Worm (Caenorhabditis elegans) whole organism, L4 larva: ENCODE measurements around the gene grl-11.

Experiments
- F26F4.8 ChIP-seq: fragments of 200-800 bp; sonication (Bioruptor generic); conservative IDR thresholded peaks from 2 replicates; pipeline ENCODE4 v1.3.6; 2022; ENCODE audit warnings: missing genetic modification characterization, missing compliant biosample characterization
- R02D3.7 ChIP-seq: fragments of 150-350 bp; sonication (generic microtip); optimal IDR thresholded peaks from 3 replicates; lab custom pipeline; 2014; ENCODE audit warnings: missing biosample characterization, missing genetic modification characterization
- T26A8.4 ChIP-seq: fragments of 200-800 bp; sonication (Bioruptor generic); IDR thresholded peaks from 2 replicates; pipeline ENCODE4 v1.3.6; 2022; ENCODE audit warnings: missing genetic modification characterization, missing compliant biosample characterization
- Y75B8A.6 ChIP-seq: fragments of 200-800 bp; sonication (Bioruptor generic); IDR thresholded peaks from 2 replicates; pipeline ENCODE4 v1.3.6; 2022; ENCODE audit warnings: missing genetic modification reagents, missing genetic modification characterization, missing compliant biosample characterization
- aly-2 ChIP-seq: sonication (generic microtip); optimal IDR thresholded peaks from 2 replicates; lab custom pipeline; 2018; ENCODE audit warnings: missing biosample characterization, missing genetic modification characterization
- attf-4 ChIP-seq: sonication (generic microtip); optimal IDR thresholded peaks from 3 replicates; lab custom pipeline; 2017; ENCODE audit warnings: missing biosample characterization, missing genetic modification characterization
- ceh-44 ChIP-seq: fragments of 200-800 bp; sonication (Bioruptor generic); IDR thresholded peaks from 2 replicates; pipeline ENCODE4 v1.3.6; 2022; ENCODE audit warnings: missing genetic modification reagents, missing genetic modification characterization, missing compliant biosample characterization
- ces-1 ChIP-seq: fragments of 150-350 bp; sonication (generic microtip); optimal IDR thresholded peaks from 4 replicates; lab custom pipeline; 2014; ENCODE audit warnings: missing biosample characterization, missing genetic modification reagents, missing genetic modification characterization
- daf-16 ChIP-seq, 3 experiments: sonication (generic microtip); optimal IDR thresholded peaks; 2 replicates each; lab custom pipeline; 2016 to 2017; ENCODE audit warnings: missing genetic modification characterization in 3 of 3, missing genetic modification reagents in 3 of 3, mild to moderate bottlenecking in 2 of 3, missing compliant biosample characterization in 2 of 3, missing biosample characterization in 1 of 3, moderate library complexity in 1 of 3
- dmd-6 ChIP-seq: fragments of 200-800 bp; sonication (Bioruptor generic); IDR thresholded peaks from 2 replicates; pipeline ENCODE4 v1.3.6; 2022; ENCODE audit warnings: missing genetic modification reagents, missing genetic modification characterization, missing compliant biosample characterization
- dve-1 ChIP-seq: sonication (generic microtip); optimal IDR thresholded peaks from 2 replicates; lab custom pipeline; 2017; ENCODE audit warnings: antibody characterized with exemption, mild to moderate bottlenecking, missing genetic modification characterization, missing compliant biosample characterization; ENCODE audit not compliant: insufficient read depth
- fkh-10 ChIP-seq: fragments of 150-350 bp; optimal IDR thresholded peaks from 2 replicates; lab custom pipeline; 2014; ENCODE audit warnings: missing biosample characterization, missing genetic modification reagents, missing genetic modification characterization
- gei-8 ChIP-seq: fragments of 200-800 bp; sonication (Bioruptor generic); optimal IDR thresholded peaks from 2 replicates; lab custom pipeline; 2018; ENCODE audit warnings: mild to moderate bottlenecking, missing genetic modification characterization, missing compliant biosample characterization
- hlh-11 ChIP-seq: fragments of 200-800 bp; sonication (Bioruptor generic); optimal IDR thresholded peaks from 2 replicates; lab custom pipeline; 2018; ENCODE audit warnings: mild to moderate bottlenecking, missing genetic modification characterization, missing compliant biosample characterization
- jun-1 ChIP-seq: fragments of 150-350 bp; optimal IDR thresholded peaks from 2 replicates; lab custom pipeline; 2014; ENCODE audit warnings: missing biosample characterization, missing genetic modification reagents, missing genetic modification characterization
- lin-1 ChIP-seq: fragments of 200-800 bp; sonication (Bioruptor generic); IDR thresholded peaks from 2 replicates; pipeline ENCODE4 v1.3.6; 2022; ENCODE audit warnings: missing genetic modification reagents, missing genetic modification characterization, missing compliant biosample characterization
- lin-15B ChIP-seq: fragments of 150-350 bp; sonication (generic microtip); optimal IDR thresholded peaks from 3 replicates; lab custom pipeline; 2014; ENCODE audit warnings: missing biosample characterization, missing genetic modification characterization
- lin-29 ChIP-seq: fragments of 200-800 bp; sonication (Bioruptor generic); IDR thresholded peaks from 2 replicates; pipeline ENCODE4 v1.3.6; 2022; ENCODE audit warnings: missing genetic modification reagents, missing genetic modification characterization, missing compliant biosample characterization
- lin-38 ChIP-seq: fragments of 200-800 bp; sonication (Bioruptor generic); IDR thresholded peaks from 2 replicates; pipeline ENCODE4 v1.3.6; 2022; ENCODE audit warnings: missing genetic modification reagents, missing genetic modification characterization, missing compliant biosample characterization
- lsy-2 ChIP-seq, 2 experiments: fragments of 150-350 bp in 1 of 2; sonication (generic microtip) in 1 of 2; optimal IDR thresholded peaks; 2 replicates each; lab custom pipeline; 2014 to 2017; ENCODE audit warnings: missing biosample characterization in 2 of 2, missing genetic modification characterization in 2 of 2
- mdt-29 ChIP-seq: fragments of 200-800 bp; sonication (Bioruptor generic); IDR thresholded peaks from 2 replicates; pipeline ENCODE4 v1.3.6; 2022; ENCODE audit warnings: missing genetic modification reagents, missing genetic modification characterization, missing compliant biosample characterization
- mep-1 ChIP-seq: fragments of 150-350 bp; sonication (generic microtip); optimal IDR thresholded peaks from 3 replicates; lab custom pipeline; 2014; ENCODE audit warnings: missing biosample characterization, missing genetic modification characterization
- nhr-11 ChIP-seq: fragments of 150-350 bp; optimal IDR thresholded peaks from 2 replicates; lab custom pipeline; 2014; ENCODE audit warnings: missing biosample characterization, missing genetic modification characterization
- nhr-25 ChIP-seq: sonication (generic microtip); optimal IDR thresholded peaks from 2 replicates; lab custom pipeline; 2017; ENCODE audit warnings: missing genetic modification characterization, mild to moderate bottlenecking, missing compliant biosample characterization, antibody characterized with exemption, moderate library complexity, borderline replicate concordance; ENCODE audit not compliant: insufficient read depth
- nhr-28 ChIP-seq: fragments of 150-350 bp; optimal IDR thresholded peaks from 2 replicates; lab custom pipeline; 2014; ENCODE audit warnings: missing biosample characterization, missing genetic modification characterization
- nhr-41 ChIP-seq: fragments of 200-800 bp; sonication (Bioruptor generic); IDR thresholded peaks from 2 replicates; pipeline ENCODE4 v1.3.6; 2022; ENCODE audit warnings: missing genetic modification reagents, missing genetic modification characterization, missing compliant biosample characterization
- nhr-76 ChIP-seq: fragments of 150-350 bp; optimal IDR thresholded peaks from 2 replicates; lab custom pipeline; 2014; ENCODE audit warnings: missing biosample characterization, missing genetic modification characterization
- rbr-2 ChIP-seq: sonication (generic microtip); optimal IDR thresholded peaks from 2 replicates; lab custom pipeline; 2016; ENCODE audit warnings: missing genotype, missing genetic modification characterization, missing compliant biosample characterization
- saeg-2 ChIP-seq: fragments of 200-800 bp; sonication (Bioruptor generic); IDR thresholded peaks from 2 replicates; pipeline ENCODE4 v1.3.6; 2022; ENCODE audit warnings: missing genetic modification reagents, missing genetic modification characterization, missing compliant biosample characterization
- snpc-1.2 ChIP-seq: fragments of 200-800 bp; sonication (Bioruptor generic); IDR thresholded peaks from 2 replicates; pipeline ENCODE4 v1.3.6; 2022; ENCODE audit warnings: missing genetic modification reagents, missing genetic modification characterization, missing compliant biosample characterization
- tra-1 ChIP-seq: fragments of 200-800 bp; sonication (Bioruptor generic); IDR thresholded peaks from 2 replicates; pipeline ENCODE4 v1.3.6; 2022; ENCODE audit warnings: missing genetic modification reagents, missing genetic modification characterization, missing compliant biosample characterization
- unc-39 ChIP-seq: sonication (generic microtip); optimal IDR thresholded peaks from 2 replicates; lab custom pipeline; 2017; ENCODE audit warnings: missing biosample characterization, missing genetic modification characterization
- unc-62 ChIP-seq, 3 experiments: fragments of 150-350 bp in 1 of 3; sonication (generic microtip); optimal IDR thresholded peaks in 2 of 3; peaks in 1 of 3; 1 replicate in 1 of 3; 2 replicates in 2 of 3; lab custom pipeline; 2014 to 2017; ENCODE audit warnings: missing biosample characterization in 3 of 3, missing genetic modification characterization in 3 of 3, missing genetic modification reagents in 3 of 3, missing genotype in 1 of 3
- zag-1 ChIP-seq: fragments of 150-350 bp; optimal IDR thresholded peaks from 2 replicates; lab custom pipeline; 2014; ENCODE audit warnings: missing biosample characterization, missing genetic modification characterization
- zfp-2 ChIP-seq: sonication (generic microtip); optimal IDR thresholded peaks from 2 replicates; lab custom pipeline; 2016; ENCODE audit warnings: mild to moderate bottlenecking, missing genetic modification characterization, missing compliant biosample characterization
- zip-11 ChIP-seq: fragments of 200-800 bp; sonication (Bioruptor generic); IDR thresholded peaks from 2 replicates; pipeline ENCODE4 v1.3.6; 2022; ENCODE audit warnings: missing genetic modification characterization, missing compliant biosample characterization
- ztf-7 ChIP-seq: fragments of 150-350 bp; optimal IDR thresholded peaks from 2 replicates; lab custom pipeline; 2014; ENCODE audit warnings: missing biosample characterization, missing genetic modification characterization

Gene grl-11

ce11 chrIII:9104060-9104459 is 14.1 kb downstream of the grl-11 start (continued):
- TF ChIP-seq unc-39 (tag; lab: Kevin White, UChicago) = no peak
- TF ChIP-seq dve-1 (tag; lab: Kevin White, UChicago) = no peak
- peak; percentile 43 for TF ChIP-seq hlh-11 (tag; lab: Kevin White, UChicago)
- TF ChIP-seq nhr-28 (tag; lab: Kevin White, UChicago) = peak; percentile 17
- TF ChIP-seq rbr-2 (tag; lab: Kevin White, UChicago) = peak; percentile 38
- TF ChIP-seq lin-1 (GFP tag; lab: Robert Waterston, UW) = 0 out of 2 replicates have a peak, but pooled peaks have one; percentile 16
- TF ChIP-seq lin-15B (tag; lab: Kevin White, UChicago) = no peak
- TF ChIP-seq mep-1 (tag; lab: Kevin White, UChicago) = no peak
- TF ChIP-seq daf-16 (GFP tag; optimal IDR thresholded peaks at IDR 0.05; lab: Kevin White, UChicago) = peak in 1 of 2 experiments; percentile 59
- no peak for TF ChIP-seq daf-16 (tag; optimal IDR thresholded peaks at IDR 0.05; lab: Kevin White, UChicago)
- no peak for TF ChIP-seq ztf-7 (tag; lab: Kevin White, UChicago)
- no peak for TF ChIP-seq zag-1 (tag; lab: Kevin White, UChicago)
- peak; percentile 59 for TF ChIP-seq dmd-6 (GFP tag; lab: Robert Waterston, UW)

- no peak for TF ChIP-seq aly-2 (tag; lab: Kevin White, UChicago)
- TF ChIP-seq nhr-76 (tag; lab: Kevin White, UChicago) = no peak
- no peak for TF ChIP-seq saeg-2
- no peak for TF ChIP-seq Y75B8A.6 (GFP tag; lab: Robert Waterston, UW)
- TF ChIP-seq lsy-2 (tag; optimal IDR thresholded peaks at IDR 0.05; lab: Kevin White, UChicago) = no peak
- TF ChIP-seq F26F4.8 (GFP tag; lab: Robert Waterston, UW) = no peak
- TF ChIP-seq zfp-2 = no peak
- TF ChIP-seq nhr-41 (GFP tag; lab: Robert Waterston, UW) = no peak
- no peak for TF ChIP-seq jun-1 (tag; lab: Kevin White, UChicago)
- TF ChIP-seq lin-1 (GFP tag; lab: Robert Waterston, UW) = no peak
- no peak for TF ChIP-seq T26A8.4
- TF ChIP-seq mdt-29 (GFP tag; lab: Robert Waterston, UW) = no peak
- TF ChIP-seq zag-1 (tag; lab: Kevin White, UChicago) = no peak
- TF ChIP-seq fkh-10 (GFP tag; lab: Kevin White, UChicago) = no peak
- TF ChIP-seq gei-8 (GFP tag; lab: Kevin White, UChicago) = no peak
- no peak for TF ChIP-seq snpc-1.2 (GFP tag; lab: Robert Waterston, UW)
- no peak for TF ChIP-seq ceh-44 (GFP tag; lab: Robert Waterston, UW)
- no peak for TF ChIP-seq nhr-25 (tag; lab: Kevin White, UChicago)
- TF ChIP-seq tra-1 (GFP tag; lab: Robert Waterston, UW) = no peak
- no peak for TF ChIP-seq zip-11 (GFP tag; lab: Robert Waterston, UW)
These were observed 14.5 kb downstream of the grl-11 start, which contains the start of gene dos-1 for ce11 chrIII:9103643-9104042. Gene dos-1 (plus strand): TSS chrIII:9103943.

ce11 chrIII:9101212-9101611 is 17.0 kb downstream of the grl-11 start, which contains the start of gene ZK507.1:
Gene ZK507.1 (minus strand): TSS chrIII:9101312.
- no peak for TF ChIP-seq nhr-11 (tag; lab: Kevin White, UChicago)
- no peak for TF ChIP-seq ces-1 (GFP tag; lab: Kevin White, UChicago)
- no peak for TF ChIP-seq R02D3.7 (tag; lab: Kevin White, UChicago)
- TF ChIP-seq unc-62 (GFP tag; optimal IDR thresholded peaks at IDR 0.05 in 1 of 2; lab: Kevin White, UChicago) = no peak
- TF ChIP-seq unc-62 (tag; optimal IDR thresholded peaks at IDR 0.05; lab: Kevin White, UChicago) = no peak
- no peak for TF ChIP-seq lin-38 (GFP tag; lab: Robert Waterston, UW)
- no peak for TF ChIP-seq lin-29 (GFP tag; lab: Robert Waterston, UW)
- no peak for TF ChIP-seq attf-4
